Worm (Caenorhabditis elegans) whole organism, mixed stage, embryonic: ENCODE measurements around the gene R11D1.13.

ENCODE experiments used
- M03D4.4 ChIP-seq: sonication (generic microtip); optimal IDR thresholded peaks from 2 replicates; lab custom pipeline; 2017; ENCODE audit warnings: mild to moderate bottlenecking, missing genetic modification characterization, missing compliant biosample characterization
- bed-3 ChIP-seq: fragments of 200-800 bp; sonication (Bioruptor generic); optimal IDR thresholded peaks from 3 replicates; lab custom pipeline; 2018; ENCODE audit warnings: mild to moderate bottlenecking, missing genetic modification characterization, moderate library complexity, missing compliant biosample characterization
- blmp-1 ChIP-seq: fragments of 150-350 bp; optimal IDR thresholded peaks from 2 replicates; lab custom pipeline; 2014; ENCODE audit warnings: missing biosample characterization, missing genetic modification characterization
- ceh-39 ChIP-seq: fragments of 150-350 bp; optimal IDR thresholded peaks from 2 replicates; lab custom pipeline; 2014; ENCODE audit warnings: missing biosample characterization, missing genetic modification characterization
- ceh-43 ChIP-seq: fragments of 200-800 bp; sonication (Bioruptor generic); optimal IDR thresholded peaks from 2 replicates; lab custom pipeline; 2018; ENCODE audit warnings: mild to moderate bottlenecking, missing genetic modification characterization, moderate library complexity, missing compliant biosample characterization
- ceh-83 ChIP-seq: fragments of 200-800 bp; sonication (Bioruptor generic); optimal IDR thresholded peaks from 2 replicates; lab custom pipeline; 2018; ENCODE audit warnings: mild to moderate bottlenecking, missing genetic modification characterization, missing compliant biosample characterization
- ces-1 ChIP-seq: fragments of 150-350 bp; optimal IDR thresholded peaks from 2 replicates; lab custom pipeline; 2014; ENCODE audit warnings: missing biosample characterization, missing genetic modification reagents, missing genetic modification characterization
- cnd-1 ChIP-seq: fragments of 200-800 bp; sonication (Bioruptor generic); optimal IDR thresholded peaks from 2 replicates; lab custom pipeline; 2018; ENCODE audit warnings: mild to moderate bottlenecking, missing genetic modification characterization, missing compliant biosample characterization
- drap-1 ChIP-seq: fragments of 200-800 bp; sonication (Bioruptor generic); optimal IDR thresholded peaks from 3 replicates; lab custom pipeline; 2018; ENCODE audit warnings: mild to moderate bottlenecking, missing genetic modification characterization, missing compliant biosample characterization
- elt-1 ChIP-seq: sonication (generic microtip); optimal IDR thresholded peaks from 2 replicates; lab custom pipeline; 2017; ENCODE audit warnings: missing genetic modification characterization, mild to moderate bottlenecking, missing compliant biosample characterization, antibody characterized with exemption, moderate library complexity, borderline replicate concordance; ENCODE audit not compliant: insufficient read depth
- elt-3 ChIP-seq: fragments of 150-350 bp; optimal IDR thresholded peaks from 2 replicates; lab custom pipeline; 2014; ENCODE audit warnings: missing biosample characterization, missing genetic modification characterization
- ham-2 ChIP-seq: fragments of 200-800 bp; sonication (Bioruptor generic); optimal IDR thresholded peaks from 2 replicates; lab custom pipeline; 2018; ENCODE audit warnings: mild to moderate bottlenecking, missing genetic modification characterization, missing compliant biosample characterization
- hlh-1 ChIP-seq: fragments of 150-350 bp; optimal IDR thresholded peaks from 2 replicates; lab custom pipeline; 2014; ENCODE audit warnings: missing biosample characterization, missing genetic modification reagents, missing genetic modification characterization
- lin-13 ChIP-seq: fragments of 150-350 bp; optimal IDR thresholded peaks from 2 replicates; lab custom pipeline; 2014; ENCODE audit warnings: missing biosample characterization, missing genetic modification characterization
- lsy-2 ChIP-seq: fragments of 150-350 bp; optimal IDR thresholded peaks from 2 replicates; lab custom pipeline; 2014; ENCODE audit warnings: missing biosample characterization, missing genetic modification characterization
- mab-5 ChIP-seq: fragments of 150-350 bp; optimal IDR thresholded peaks from 2 replicates; lab custom pipeline; 2014; ENCODE audit warnings: missing biosample characterization, missing genetic modification characterization
- mep-1 ChIP-seq: fragments of 150-350 bp; optimal IDR thresholded peaks from 2 replicates; lab custom pipeline; 2017; ENCODE audit warnings: missing biosample characterization, missing genetic modification reagents, missing genetic modification characterization, inconsistent platforms
- mls-2 ChIP-seq: sonication (generic microtip); optimal IDR thresholded peaks from 2 replicates; lab custom pipeline; 2016; ENCODE audit warnings: mild to moderate bottlenecking, missing genetic modification characterization, moderate library complexity, missing compliant biosample characterization
- nhr-12 ChIP-seq: fragments of 150-350 bp; optimal IDR thresholded peaks from 2 replicates; lab custom pipeline; 2014; ENCODE audit warnings: missing biosample characterization, missing genetic modification characterization
- nhr-2 ChIP-seq: fragments of 150-350 bp; optimal IDR thresholded peaks from 2 replicates; lab custom pipeline; 2014; ENCODE audit warnings: missing biosample characterization, missing genetic modification characterization
- nhr-237 ChIP-seq: fragments of 150-350 bp; optimal IDR thresholded peaks from 2 replicates; lab custom pipeline; 2014; ENCODE audit warnings: missing biosample characterization, missing genetic modification characterization
- nhr-28 ChIP-seq: fragments of 150-350 bp; optimal IDR thresholded peaks from 2 replicates; lab custom pipeline; 2014; ENCODE audit warnings: missing biosample characterization, missing genetic modification characterization
- nhr-76 ChIP-seq: sonication (generic microtip); optimal IDR thresholded peaks from 2 replicates; lab custom pipeline; 2017; ENCODE audit warnings: missing biosample characterization, missing genetic modification characterization
- pha-4 ChIP-seq: fragments of 150-350 bp; optimal IDR thresholded peaks from 2 replicates; lab custom pipeline; 2018; ENCODE audit warnings: missing biosample characterization, missing genetic modification reagents, missing genetic modification characterization
- sem-2 ChIP-seq: fragments of 200-800 bp; sonication (Bioruptor generic); optimal IDR thresholded peaks from 2 replicates; lab custom pipeline; 2018; ENCODE audit warnings: mild to moderate bottlenecking, missing genetic modification characterization, missing compliant biosample characterization
- snpc-4 ChIP-seq: fragments of 150-350 bp; optimal IDR thresholded peaks from 2 replicates; lab custom pipeline; 2014; ENCODE audit warnings: missing biosample characterization, missing genetic modification characterization
- sptf-1 ChIP-seq: sonication (generic microtip); optimal IDR thresholded peaks from 2 replicates; lab custom pipeline; 2017; ENCODE audit warnings: mild to moderate bottlenecking, missing genetic modification characterization, moderate library complexity, missing compliant biosample characterization
- tbx-8 ChIP-seq: fragments of 200-800 bp; sonication (Bioruptor generic); optimal IDR thresholded peaks from 2 replicates; lab custom pipeline; 2018; ENCODE audit warnings: mild to moderate bottlenecking, missing genetic modification characterization, moderate library complexity, missing compliant biosample characterization
- unc-120 ChIP-seq: sonication (generic microtip); optimal IDR thresholded peaks from 2 replicates; lab custom pipeline; 2017; ENCODE audit warnings: missing genetic modification characterization, missing compliant biosample characterization; ENCODE audit not compliant: poor library complexity, severe bottlenecking
- unc-39 ChIP-seq: fragments of 150-350 bp; optimal IDR thresholded peaks from 2 replicates; lab custom pipeline; 2014; ENCODE audit warnings: missing biosample characterization, missing genetic modification characterization
- unc-62 ChIP-seq: fragments of 150-350 bp; optimal IDR thresholded peaks from 2 replicates; lab custom pipeline; 2014; ENCODE audit warnings: missing biosample characterization, missing genetic modification reagents, missing genetic modification characterization
- zip-8 ChIP-seq: fragments of 150-350 bp; optimal IDR thresholded peaks from 2 replicates; lab custom pipeline; 2014; ENCODE audit warnings: missing biosample characterization, missing genetic modification characterization
- ztf-11 ChIP-seq: fragments of 150-350 bp; optimal IDR thresholded peaks from 2 replicates; lab custom pipeline; 2014; ENCODE audit warnings: missing biosample characterization, missing genetic modification characterization

R11D1.13 gene

DNA sequence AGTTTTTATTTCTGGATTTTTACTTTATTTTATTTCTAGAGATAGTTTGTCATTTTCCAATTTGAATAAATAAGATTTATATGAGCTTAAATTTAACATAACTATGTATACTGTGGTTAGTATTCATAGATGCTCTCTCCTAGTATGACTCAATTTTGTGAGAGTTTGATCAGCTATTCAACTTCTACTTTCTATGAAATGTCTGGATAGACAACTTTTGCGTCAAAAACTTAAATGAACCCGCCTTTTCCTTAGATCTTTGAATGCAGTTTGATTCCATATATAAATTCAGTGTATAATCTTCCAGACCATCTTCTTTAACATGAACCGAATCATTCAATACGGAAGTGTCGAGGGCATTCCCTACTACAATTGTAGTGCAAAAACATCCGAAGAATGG is 42.0 kb downstream of the R11D1.13 start, which contains the start of gene srt-43:
Gene srt-43 (plus strand): TSS at position 301 of the 400 bp plus-strand sequence.
- TF ChIP-seq cnd-1 = no peak
- no peak for TF ChIP-seq blmp-1 (tag; lab: Kevin White, UChicago)
- TF ChIP-seq ztf-11 = no peak
- TF ChIP-seq lsy-2 (tag; lab: Kevin White, UChicago) = no peak
- no peak for TF ChIP-seq unc-120 (tag; lab: Kevin White, UChicago)
- no peak for TF ChIP-seq M03D4.4 (tag; lab: Kevin White, UChicago)
- no peak for TF ChIP-seq elt-1 (tag; lab: Kevin White, UChicago)
- TF ChIP-seq pha-4 (tag; lab: Kevin White, UChicago) = no peak
- TF ChIP-seq nhr-237 (tag; lab: Kevin White, UChicago) = no peak
- no peak for TF ChIP-seq nhr-2
- TF ChIP-seq ceh-43 (GFP tag; lab: Kevin White, UChicago) = no peak
- no peak for TF ChIP-seq mls-2 (tag; lab: Kevin White, UChicago)
- TF ChIP-seq bed-3 (GFP tag; lab: Kevin White, UChicago) = no peak
- no peak for TF ChIP-seq snpc-4
- TF ChIP-seq unc-62 (GFP tag; lab: Kevin White, UChicago) = no peak
- TF ChIP-seq mep-1 (tag; lab: Kevin White, UChicago) = no peak
- TF ChIP-seq ces-1 (GFP tag; lab: Kevin White, UChicago) = no peak
- no peak for TF ChIP-seq zip-8 (tag; lab: Kevin White, UChicago)

ce11 chrV:12773222-12773621 is 46.3 kb downstream of the R11D1.13 start, which contains the start of gene ZC455.1:
ZC455.1 (plus strand) TSS chrV:12773522.
- TF ChIP-seq hlh-1 (no peak), mls-2 (tag; lab: Kevin White, UChicago) (no peak), cnd-1 (no peak), ztf-11 (no peak), lin-13 (tag; lab: Kevin White, UChicago) (no peak), sptf-1 (tag; lab: Kevin White, UChicago) (no peak), bed-3 (GFP tag; lab: Kevin White, UChicago) (no peak), unc-62 (GFP tag; lab: Kevin White, UChicago) (no peak), nhr-237 (tag; lab: Kevin White, UChicago) (no peak), lsy-2 (tag; lab: Kevin White, UChicago) (no peak), nhr-12 (tag; lab: Kevin White, UChicago) (no peak), unc-120 (tag; lab: Kevin White, UChicago) (no peak), ham-2 (GFP tag; lab: Kevin White, UChicago) (no peak), ces-1 (GFP tag; lab: Kevin White, UChicago) (no peak), elt-3 (tag; lab: Kevin White, UChicago) (no peak), M03D4.4 (tag; lab: Kevin White, UChicago) (no peak)

ce11 chrV:12773852-12774251 is 46.9 kb downstream of the R11D1.13 start:
- TF ChIP-seq pha-4 (tag; lab: Kevin White, UChicago) (no peak), ceh-83 (no peak), ceh-39 (tag; lab: Kevin White, UChicago) (no peak), nhr-237 (tag; lab: Kevin White, UChicago) (no peak), nhr-76 (no peak), cnd-1 (no peak), drap-1 (GFP tag; lab: Kevin White, UChicago) (no peak), M03D4.4 (tag; lab: Kevin White, UChicago) (no peak), snpc-4 (no peak), elt-1 (tag; lab: Kevin White, UChicago) (no peak), mab-5 (no peak), elt-3 (tag; lab: Kevin White, UChicago) (no peak), ces-1 (GFP tag; lab: Kevin White, UChicago) (no peak), sem-2 (GFP tag; lab: Kevin White, UChicago) (no peak), tbx-8 (no peak), lsy-2 (tag; lab: Kevin White, UChicago) (no peak), blmp-1 (tag; lab: Kevin White, UChicago) (no peak), unc-62 (GFP tag; lab: Kevin White, UChicago) (no peak), unc-39 (no peak), nhr-28 (tag; lab: Kevin White, UChicago) (no peak)
- TF ChIP-seq, all 35 proteins: peak for 0
